Fruit fly (Drosophila melanogaster) whole organism, embryonic: Measurements from ENCODE around the gene Tim17b1.

ENCODE experiments used
- Bdp1 ChIP-seq: fragments of 200-800 bp; sonication (Bioruptor generic); optimal IDR thresholded peaks from 3 replicates; lab custom pipeline; 2016; ENCODE audit warnings: missing biosample characterization, missing genetic modification characterization
- Bteb2 ChIP-seq: fragments of 200-800 bp; sonication (Bioruptor generic); optimal IDR thresholded peaks from 2 replicates; lab custom pipeline; 2016; ENCODE audit warnings: missing biosample characterization, missing genetic modification characterization
- CG11247 ChIP-seq: fragments of 200-800 bp; sonication (Bioruptor generic); IDR thresholded peaks from 2 replicates; pipeline ENCODE4 v1.3.6; 2022; ENCODE audit warnings: missing biosample characterization, missing genetic modification characterization
- CG12104 ChIP-seq: fragments of 200-800 bp; sonication (Bioruptor generic); optimal IDR thresholded peaks from 3 replicates; lab custom pipeline; 2016; ENCODE audit warnings: missing biosample characterization, missing genetic modification characterization
- CG1233 ChIP-seq: fragments of 200-800 bp; sonication (Bioruptor generic); optimal IDR thresholded peaks from 4 replicates; lab custom pipeline; 2018; ENCODE audit warnings: missing biosample characterization, mild to moderate bottlenecking, missing genetic modification characterization
- CG13424 ChIP-seq: fragments of 200-800 bp; sonication (Bioruptor generic); optimal IDR thresholded peaks from 2 replicates; lab custom pipeline; 2019; ENCODE audit warnings: missing biosample characterization, mild to moderate bottlenecking, missing genetic modification characterization, moderate library complexity
- CG14050 ChIP-seq: fragments of 200-800 bp; sonication (Bioruptor generic); IDR thresholded peaks from 3 replicates; pipeline ENCODE4 v1.3.6; 2022; ENCODE audit warnings: missing biosample characterization, missing genetic modification characterization
- CG14441 ChIP-seq: fragments of 200-800 bp; sonication (Bioruptor generic); IDR thresholded peaks from 2 replicates; pipeline ENCODE4 v1.3.6; 2022; ENCODE audit warnings: missing biosample characterization, missing genetic modification characterization
- CG1602 ChIP-seq: fragments of 200-800 bp; sonication (Bioruptor generic); optimal IDR thresholded peaks from 3 replicates; lab custom pipeline; 2016; ENCODE audit warnings: missing biosample characterization, missing genetic modification characterization
- CG16863 ChIP-seq: fragments of 200-800 bp; sonication (Bioruptor generic); optimal IDR thresholded peaks from 3 replicates; lab custom pipeline; 2016; ENCODE audit warnings: missing biosample characterization, missing genetic modification characterization
- CG17385 ChIP-seq: fragments of 200-800 bp; sonication (Bioruptor generic); optimal IDR thresholded peaks from 3 replicates; lab custom pipeline; 2018; ENCODE audit warnings: missing biosample characterization, mild to moderate bottlenecking, missing genetic modification characterization
- CG17568 ChIP-seq: fragments of 200-800 bp; sonication (Bioruptor generic); optimal IDR thresholded peaks from 2 replicates; lab custom pipeline; 2018; ENCODE audit warnings: missing biosample characterization, mild to moderate bottlenecking, missing genetic modification characterization, moderate library complexity
- CG18262 ChIP-seq: fragments of 200-800 bp; optimal IDR thresholded peaks from 3 replicates; lab custom pipeline; 2019; ENCODE audit warnings: missing biosample characterization, mild to moderate bottlenecking, missing genetic modification characterization, moderate library complexity
- CG2129 ChIP-seq: fragments of 200-800 bp; sonication (Bioruptor generic); IDR thresholded peaks from 2 replicates; pipeline ENCODE4 v1.3.6; 2022; ENCODE audit warnings: missing biosample characterization, missing genetic modification characterization; ENCODE audit not compliant: partially characterized antibody
- CG32767 ChIP-seq: fragments of 200-800 bp; sonication (Bioruptor generic); IDR thresholded peaks from 2 replicates; pipeline ENCODE4 v1.3.6; 2022; ENCODE audit warnings: missing biosample characterization, missing genetic modification characterization
- CG4282 ChIP-seq: fragments of 200-800 bp; sonication (Bioruptor generic); optimal IDR thresholded peaks from 2 replicates; lab custom pipeline; 2016; ENCODE audit warnings: missing biosample characterization, missing genetic modification characterization
- CG4617 ChIP-seq: fragments of 200-800 bp; sonication (Bioruptor generic); optimal IDR thresholded peaks from 3 replicates; lab custom pipeline; 2016; ENCODE audit warnings: missing biosample characterization, missing genetic modification characterization, borderline replicate concordance
- CG5245 ChIP-seq: fragments of 200-800 bp; sonication (Bioruptor generic); optimal IDR thresholded peaks from 3 replicates; lab custom pipeline; 2016; ENCODE audit warnings: missing biosample characterization, missing genetic modification characterization
- CG6683 ChIP-seq: fragments of 200-800 bp; sonication (Bioruptor generic); optimal IDR thresholded peaks from 2 replicates; lab custom pipeline; 2017; ENCODE audit warnings: missing biosample characterization, mild to moderate bottlenecking, missing genetic modification characterization, missing genetic modification reagents
- CG6791 ChIP-seq: fragments of 200-800 bp; sonication (Bioruptor generic); IDR thresholded peaks from 3 replicates; pipeline ENCODE4 v1.3.6; 2022; ENCODE audit warnings: missing biosample characterization, missing genetic modification characterization; ENCODE audit not compliant: partially characterized antibody
- CG7745 ChIP-seq: fragments of 200-800 bp; sonication (Bioruptor generic); optimal IDR thresholded peaks from 2 replicates; lab custom pipeline; 2018; ENCODE audit warnings: missing biosample characterization, mild to moderate bottlenecking, missing genetic modification characterization, moderate library complexity
- CG8944 ChIP-seq: fragments of 200-800 bp; sonication (Bioruptor generic); optimal IDR thresholded peaks from 3 replicates; lab custom pipeline; 2016; ENCODE audit warnings: missing biosample characterization, missing genetic modification characterization
- Dip2 ChIP-seq: fragments of 200-800 bp; sonication (Bioruptor generic); IDR thresholded peaks from 2 replicates; pipeline ENCODE4 v1.3.6; 2022; ENCODE audit warnings: missing biosample characterization, missing genetic modification characterization
- ERR ChIP-seq: fragments of 200-800 bp; sonication (Bioruptor generic); optimal IDR thresholded peaks from 2 replicates; lab custom pipeline; 2016; ENCODE audit warnings: missing biosample characterization, missing genetic modification characterization
- H2.0 ChIP-seq: fragments of 200-800 bp; sonication (Bioruptor generic); IDR thresholded peaks from 2 replicates; pipeline ENCODE4 v1.3.6; 2022; ENCODE audit warnings: missing biosample characterization, missing genetic modification characterization
- Hsf ChIP-seq: fragments of 200-800 bp; sonication (Bioruptor generic); optimal IDR thresholded peaks from 3 replicates; lab custom pipeline; 2016; ENCODE audit warnings: missing biosample characterization, missing genetic modification characterization
- Kr ChIP-seq: fragments of 200-800 bp; sonication (Bioruptor generic); optimal IDR thresholded peaks from 2 replicates; lab custom pipeline; 2017; ENCODE audit warnings: missing biosample characterization, mild to moderate bottlenecking, missing genetic modification characterization
- Mrtf ChIP-seq: fragments of 200-800 bp; sonication (Bioruptor generic); IDR thresholded peaks from 3 replicates; pipeline ENCODE4 v1.3.6; 2022; ENCODE audit warnings: missing biosample characterization, missing genetic modification characterization
- Nf-YA ChIP-seq: fragments of 200-800 bp; sonication (Bioruptor generic); IDR thresholded peaks from 2 replicates; pipeline ENCODE4 v1.3.6; 2022; ENCODE audit warnings: missing biosample characterization, missing genetic modification characterization
- Oli ChIP-seq: fragments of 200-800 bp; sonication (Bioruptor generic); optimal IDR thresholded peaks from 2 replicates; lab custom pipeline; 2018; ENCODE audit warnings: missing biosample characterization, mild to moderate bottlenecking, missing genetic modification characterization, moderate library complexity
- Pdp1 ChIP-seq, 2 experiments: fragments of 200-800 bp; sonication (Bioruptor generic); optimal IDR thresholded peaks; 3 replicates each; lab custom pipeline; 2016; ENCODE audit warnings: missing biosample characterization in 2 of 2, missing genetic modification characterization in 2 of 2, mild to moderate bottlenecking in 1 of 2, moderate library complexity in 1 of 2
- Sox102F ChIP-seq: fragments of 200-800 bp; sonication (Bioruptor generic); optimal IDR thresholded peaks from 2 replicates; lab custom pipeline; 2018; ENCODE audit warnings: missing biosample characterization, mild to moderate bottlenecking, missing genetic modification characterization, moderate library complexity
- aop ChIP-seq: fragments of 200-800 bp; sonication (Bioruptor generic); IDR thresholded peaks from 2 replicates; pipeline ENCODE4 v1.3.6; 2022; ENCODE audit warnings: missing biosample characterization, missing genetic modification characterization
- bab2 ChIP-seq: fragments of 200-800 bp; sonication (Bioruptor generic); optimal IDR thresholded peaks from 2 replicates; lab custom pipeline; 2016; ENCODE audit warnings: missing biosample characterization, missing genetic modification characterization
- bbx ChIP-seq: fragments of 200-800 bp; sonication (Bioruptor generic); IDR thresholded peaks from 2 replicates; pipeline ENCODE4 v1.3.6; 2022; ENCODE audit warnings: missing biosample characterization, missing genetic modification characterization; ENCODE audit not compliant: partially characterized antibody
- da ChIP-seq: fragments of 200-800 bp; sonication (Bioruptor generic); optimal IDR thresholded peaks from 2 replicates; lab custom pipeline; 2016; ENCODE audit warnings: missing biosample characterization, missing genetic modification characterization
- dmrt99B ChIP-seq: fragments of 200-800 bp; sonication (Bioruptor generic); optimal IDR thresholded peaks from 2 replicates; lab custom pipeline; 2018; ENCODE audit warnings: missing biosample characterization, mild to moderate bottlenecking, missing genetic modification characterization, moderate library complexity
- dysf ChIP-seq: fragments of 200-800 bp; sonication (Bioruptor generic); IDR thresholded peaks from 3 replicates; pipeline ENCODE4 v1.3.6; 2022; ENCODE audit warnings: missing biosample characterization, missing genetic modification characterization
- exex ChIP-seq: fragments of 200-800 bp; sonication (Bioruptor generic); optimal IDR thresholded peaks from 4 replicates; lab custom pipeline; 2018; ENCODE audit warnings: missing biosample characterization, mild to moderate bottlenecking, missing genetic modification characterization, moderate library complexity
- gce ChIP-seq: fragments of 200-800 bp; sonication (Bioruptor generic); IDR thresholded peaks from 3 replicates; pipeline ENCODE4 v1.3.6; 2022; ENCODE audit warnings: missing biosample characterization, missing genetic modification characterization
- grn ChIP-seq: fragments of 200-800 bp; sonication (Bioruptor generic); optimal IDR thresholded peaks from 3 replicates; lab custom pipeline; 2017; ENCODE audit warnings: missing biosample characterization, missing genetic modification characterization
- inv ChIP-seq: fragments of 200-800 bp; sonication (Bioruptor generic); IDR thresholded peaks from 2 replicates; pipeline ENCODE4 v1.3.6; 2022; ENCODE audit warnings: missing biosample characterization, missing genetic modification characterization; ENCODE audit not compliant: partially characterized antibody
- nerfin-2 ChIP-seq: fragments of 200-800 bp; sonication (Bioruptor generic); IDR thresholded peaks from 2 replicates; pipeline ENCODE4 v1.3.6; 2022; ENCODE audit warnings: missing biosample characterization, missing genetic modification characterization; ENCODE audit not compliant: partially characterized antibody
- otp ChIP-seq: fragments of 200-800 bp; sonication (Bioruptor generic); IDR thresholded peaks from 3 replicates; pipeline ENCODE4, ENCODE4 v1.3.6; 2022; ENCODE audit warnings: missing biosample characterization, missing genetic modification characterization
- psq ChIP-seq: fragments of 200-800 bp; sonication (Bioruptor generic); optimal IDR thresholded peaks from 2 replicates; lab custom pipeline; 2017; ENCODE audit warnings: missing biosample characterization, missing genetic modification characterization
- sob ChIP-seq: fragments of 200-800 bp; sonication (Bioruptor generic); IDR thresholded peaks from 2 replicates; pipeline ENCODE4 v1.3.6; 2022; ENCODE audit warnings: missing biosample characterization, missing genetic modification characterization
- vnd ChIP-seq: fragments of 200-800 bp; sonication (Bioruptor generic); IDR thresholded peaks from 3 replicates; pipeline ENCODE4 v1.3.6; 2022; ENCODE audit warnings: missing biosample characterization, missing genetic modification characterization; ENCODE audit not compliant: partially characterized antibody
- vvl ChIP-seq: fragments of 200-800 bp; sonication (Bioruptor generic); IDR thresholded peaks from 2 replicates; pipeline ENCODE4 v1.3.6; 2022; ENCODE audit warnings: missing biosample characterization, missing genetic modification characterization

The Tim17b1 gene

dm6 chr3R:5263311-5264250 is 36.4 kb upstream of the Tim17b1 start (continued):
- TF ChIP-seq vnd: no peak
- TF ChIP-seq CG4282 (GFP tag; lab: Kevin White, UChicago): no peak
- TF ChIP-seq CG16863 (GFP tag; lab: Kevin White, UChicago): no peak
- no peak for TF ChIP-seq inv (GFP tag; lab: Robert Waterston, UW)
- TF ChIP-seq psq: peak; percentile 79
- peak; percentile 93 for TF ChIP-seq CG13424 (tag; lab: Kevin White, UChicago)
- TF ChIP-seq Oli (tag; lab: Kevin White, UChicago): peak; percentile 92
- no peak for TF ChIP-seq CG7745 (tag; lab: Kevin White, UChicago)
- TF ChIP-seq nerfin-2: no peak
- TF ChIP-seq CG32767 (GFP tag; lab: Robert Waterston, UW): peak; percentile 81
- TF ChIP-seq CG5245: peak; percentile 52
- peak; percentile 77 for TF ChIP-seq dysf (GFP tag; lab: Robert Waterston, UW)
- TF ChIP-seq exex (tag; lab: Kevin White, UChicago): peak; percentile 24
- no peak for TF ChIP-seq CG6791 (GFP tag; lab: Robert Waterston, UW)
- TF ChIP-seq CG18262 (tag; lab: Kevin White, UChicago): peak; percentile 92
- peak; percentile 66; the same call in 2 of the 3 replicates for TF ChIP-seq Mrtf (GFP tag; lab: Robert Waterston, UW)
- peak; percentile 47; the same call in 1 of the 2 replicates for TF ChIP-seq H2.0 (GFP tag; lab: Robert Waterston, UW)
- TF ChIP-seq CG1602 (GFP tag; lab: Kevin White, UChicago): peak; percentile 71
- TF ChIP-seq Dip2 (GFP tag; lab: Robert Waterston, UW): no peak
- no peak for TF ChIP-seq bab2 (GFP tag; lab: Kevin White, UChicago)
- peak; percentile 49; the same call in 1 of the 3 replicates for TF ChIP-seq CG14050 (GFP tag; lab: Robert Waterston, UW)
- peak; percentile 63; the same call in 1 of the 2 replicates for TF ChIP-seq sob (GFP tag; lab: Robert Waterston, UW)
- no peak for TF ChIP-seq da (GFP tag; lab: Kevin White, UChicago)
- peak; percentile 80 for TF ChIP-seq CG12104
- peak; percentile 44 to 76 for TF ChIP-seq Pdp1 (GFP tag; optimal IDR thresholded peaks at IDR 0.05; lab: Kevin White, UChicago)
- peak; percentile 83 for TF ChIP-seq CG17568 (GFP tag; lab: Kevin White, UChicago)
- TF ChIP-seq CG17385: peak; percentile 87
- TF ChIP-seq CG4617 (GFP tag; lab: Kevin White, UChicago): peak; percentile 17
- peak; percentile 71 for TF ChIP-seq CG14441 (GFP tag; lab: Robert Waterston, UW)
- no peak; the same call in 2 of the 3 replicates for TF ChIP-seq otp (GFP tag; lab: Robert Waterston, UW)
- TF ChIP-seq Sox102F (GFP tag; lab: Kevin White, UChicago): peak; percentile 86
- no peak for TF ChIP-seq Bdp1 (GFP tag; lab: Kevin White, UChicago)
- peak; percentile 46 for TF ChIP-seq CG8944 (GFP tag; lab: Kevin White, UChicago)
- peak; percentile 45 for TF ChIP-seq bbx (GFP tag; lab: Robert Waterston, UW)
- TF ChIP-seq dmrt99B: peak; percentile 90
- TF ChIP-seq gce (GFP tag; lab: Robert Waterston, UW): no peak; the same call in 2 of the 3 replicates
- peak; percentile 38 for TF ChIP-seq ERR (GFP tag; lab: Kevin White, UChicago)
- peak; percentile 4 for TF ChIP-seq Hsf
- TF ChIP-seq CG11247 (GFP tag; lab: Robert Waterston, UW): peak; percentile 61; the same call in 1 of the 2 replicates
- TF ChIP-seq CG2129 (GFP tag; lab: Robert Waterston, UW): no peak
- TF ChIP-seq grn: no peak
- TF ChIP-seq Kr (GFP tag; lab: Kevin White, UChicago): peak; percentile 37
- no peak for TF ChIP-seq aop (GFP tag; lab: Robert Waterston, UW)
- no peak for TF ChIP-seq Bteb2 (GFP tag; lab: Kevin White, UChicago)
- peak; percentile 70 for TF ChIP-seq CG6683 (GFP tag; lab: Kevin White, UChicago)
- TF ChIP-seq CG1233 (GFP tag; lab: Kevin White, UChicago): peak; percentile 90
- TF ChIP-seq Nf-YA (GFP tag; lab: Robert Waterston, UW): peak; percentile 15; the same call in 1 of the 2 replicates
- peak; percentile 75 for TF ChIP-seq vvl
